Worm (Caenorhabditis elegans) whole organism, L2 larva: ENCODE data around the gene C39F7.1.

Experiments
- C34F6.9 ChIP-seq: fragments of 150-350 bp; optimal IDR thresholded peaks from 2 replicates; lab custom pipeline; 2014; ENCODE audit warnings: missing biosample characterization, missing genetic modification characterization
- F13H6.1 ChIP-seq: sonication (generic microtip); optimal IDR thresholded peaks from 2 replicates; lab custom pipeline; 2016; ENCODE audit warnings: missing genetic modification characterization, missing compliant biosample characterization
- Y55F3AM.14 ChIP-seq: fragments of 200-800 bp; sonication (Bioruptor generic); optimal IDR thresholded peaks from 2 replicates; lab custom pipeline; 2018; ENCODE audit warnings: mild to moderate bottlenecking, missing genetic modification characterization, missing compliant biosample characterization
- ZK546.5 ChIP-seq: sonication (generic microtip); optimal IDR thresholded peaks from 2 replicates; lab custom pipeline; 2017; ENCODE audit warnings: missing biosample characterization, missing genetic modification characterization
- ama-1 ChIP-seq: fragments of 150-350 bp; optimal IDR thresholded peaks from 2 replicates; lab custom pipeline; 2018; ENCODE audit warnings: inconsistent platforms
- blmp-1 ChIP-seq: sonication (generic microtip); optimal IDR thresholded peaks from 2 replicates; lab custom pipeline; 2017; ENCODE audit warnings: missing genetic modification characterization, mild to moderate bottlenecking, missing compliant biosample characterization, antibody characterized with exemption, moderate library complexity; ENCODE audit not compliant: insufficient read depth
- dmd-4 ChIP-seq: sonication (generic microtip); optimal IDR thresholded peaks from 2 replicates; lab custom pipeline; 2017; ENCODE audit warnings: missing biosample characterization, missing genetic modification characterization
- fos-1 ChIP-seq: fragments of 150-350 bp; optimal IDR thresholded peaks from 2 replicates; lab custom pipeline; 2014; ENCODE audit warnings: missing biosample characterization, missing genetic modification characterization
- gmeb-1 ChIP-seq: fragments of 150-350 bp; optimal IDR thresholded peaks from 2 replicates; lab custom pipeline; 2014; ENCODE audit warnings: missing biosample characterization, missing genetic modification characterization
- lin-13 ChIP-seq: fragments of 150-350 bp; optimal IDR thresholded peaks from 2 replicates; lab custom pipeline; 2014; ENCODE audit warnings: missing biosample characterization, missing genetic modification reagents, missing genetic modification characterization
- lin-39 ChIP-seq: fragments of 150-350 bp; optimal IDR thresholded peaks from 2 replicates; lab custom pipeline; 2014; ENCODE audit warnings: missing biosample characterization, missing genetic modification reagents, missing genetic modification characterization
- lsy-2 ChIP-seq, 2 experiments: fragments of 150-350 bp in 1 of 2; sonication (generic microtip) in 1 of 2; optimal IDR thresholded peaks; 2 replicates each; lab custom pipeline; 2014 to 2017; ENCODE audit warnings: missing biosample characterization in 2 of 2, missing genetic modification characterization in 2 of 2
- mab-5 ChIP-seq: fragments of 150-350 bp; optimal IDR thresholded peaks from 2 replicates; lab custom pipeline; 2014; ENCODE audit warnings: missing biosample characterization, missing genetic modification characterization
- nhr-11 ChIP-seq: fragments of 150-350 bp; optimal IDR thresholded peaks from 2 replicates; lab custom pipeline; 2014; ENCODE audit warnings: missing biosample characterization, missing genetic modification characterization
- nhr-12 ChIP-seq: fragments of 150-350 bp; optimal IDR thresholded peaks from 2 replicates; lab custom pipeline; 2014; ENCODE audit warnings: missing biosample characterization, missing genetic modification characterization
- nhr-129 ChIP-seq: fragments of 150-350 bp; optimal IDR thresholded peaks from 2 replicates; lab custom pipeline; 2014; ENCODE audit warnings: missing biosample characterization, missing genetic modification characterization
- nhr-21 ChIP-seq: fragments of 150-350 bp; optimal IDR thresholded peaks from 2 replicates; lab custom pipeline; 2014; ENCODE audit warnings: missing biosample characterization, missing genetic modification characterization
- nhr-237 ChIP-seq: fragments of 150-350 bp; optimal IDR thresholded peaks from 2 replicates; lab custom pipeline; 2014; ENCODE audit warnings: missing biosample characterization, missing genetic modification characterization
- nhr-6 ChIP-seq: fragments of 150-350 bp; optimal IDR thresholded peaks from 2 replicates; lab custom pipeline; 2014; ENCODE audit warnings: missing biosample characterization, missing genetic modification characterization
- nhr-77 ChIP-seq: fragments of 150-350 bp; optimal IDR thresholded peaks from 2 replicates; lab custom pipeline; 2014; ENCODE audit warnings: missing biosample characterization, missing genetic modification characterization
- peb-1 ChIP-seq: fragments of 150-350 bp; optimal IDR thresholded peaks from 2 replicates; lab custom pipeline; 2014; ENCODE audit warnings: missing biosample characterization, missing genetic modification characterization
- sem-4 ChIP-seq: fragments of 150-350 bp; optimal IDR thresholded peaks from 2 replicates; lab custom pipeline; 2014; ENCODE audit warnings: missing biosample characterization, missing genetic modification reagents, missing genetic modification characterization
- skn-1 ChIP-seq: sonication (generic microtip); optimal IDR thresholded peaks from 2 replicates; lab custom pipeline; 2017; ENCODE audit warnings: missing biosample characterization, missing genetic modification characterization
- sma-9 ChIP-seq, 2 experiments: fragments of 150-350 bp in 1 of 2; sonication (generic microtip) in 1 of 2; optimal IDR thresholded peaks; 2 replicates each; lab custom pipeline; 2014 to 2016; ENCODE audit warnings: missing genetic modification characterization in 2 of 2, mild to moderate bottlenecking in 1 of 2, missing biosample characterization in 1 of 2, missing compliant biosample characterization in 1 of 2, missing genetic modification reagents in 1 of 2, moderate library complexity in 1 of 2
- unc-39 ChIP-seq: fragments of 150-350 bp; optimal IDR thresholded peaks from 2 replicates; lab custom pipeline; 2014; ENCODE audit warnings: missing biosample characterization, missing genetic modification characterization
- unc-62 ChIP-seq: fragments of 150-350 bp; optimal IDR thresholded peaks from 2 replicates; lab custom pipeline; 2014; ENCODE audit warnings: missing biosample characterization, missing genetic modification reagents, missing genetic modification characterization
- zag-1 ChIP-seq: fragments of 150-350 bp; optimal IDR thresholded peaks from 2 replicates; lab custom pipeline; 2014; ENCODE audit warnings: missing biosample characterization, missing genetic modification characterization
- ztf-1 ChIP-seq: fragments of 200-800 bp; sonication (Bioruptor generic); conservative IDR thresholded peaks from 2 replicates; pipeline ENCODE4 v1.3.6; 2022; ENCODE audit warnings: missing genetic modification characterization, missing compliant biosample characterization
- ztf-11 ChIP-seq: sonication (generic microtip); optimal IDR thresholded peaks from 2 replicates; lab custom pipeline; 2017; ENCODE audit warnings: missing biosample characterization, missing genetic modification characterization
- ztf-4 ChIP-seq: fragments of 150-350 bp; optimal IDR thresholded peaks from 2 replicates; lab custom pipeline; 2014; ENCODE audit warnings: missing biosample characterization, missing genetic modification characterization

The C39F7.1 gene

DNA sequence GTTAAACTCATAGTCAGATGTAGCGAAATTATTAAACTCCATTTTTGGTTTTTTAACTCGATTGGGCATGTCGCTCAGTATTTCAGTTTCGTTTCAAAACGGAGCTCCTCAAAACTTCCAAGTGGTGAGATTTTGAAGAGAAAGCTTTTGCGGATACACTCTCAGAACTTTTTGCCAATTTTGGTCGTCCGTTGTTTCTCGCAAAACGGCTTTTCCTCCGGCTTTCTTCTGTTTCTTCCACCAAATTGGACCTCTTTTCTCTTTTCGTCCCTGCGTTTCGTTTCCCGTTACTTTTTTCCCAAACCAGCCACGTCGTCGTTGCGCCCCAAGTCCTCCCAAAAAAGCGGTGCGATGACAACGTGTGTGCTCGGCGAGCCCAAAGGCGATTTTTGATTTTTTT, at the start of gene C39F7.1:
Gene C39F7.1 (plus strand): TSS at position 301 of the 400 bp plus-strand sequence.
- TF ChIP-seq sem-4 (tag; lab: Kevin White, UChicago): no peak

- TF ChIP-seq lin-13: no peak
- no peak for TF ChIP-seq ztf-1 (GFP tag; lab: Robert Waterston, UW)
- TF ChIP-seq blmp-1 (tag; lab: Kevin White, UChicago): no peak
- TF ChIP-seq gmeb-1: no peak
- no peak for TF ChIP-seq ztf-11 (tag; lab: Kevin White, UChicago)
- no peak for TF ChIP-seq Y55F3AM.14 (GFP tag; lab: Kevin White, UChicago)
- TF ChIP-seq sma-9 (GFP tag; optimal IDR thresholded peaks at IDR 0.05; lab: Kevin White, UChicago): no peak
- no peak for TF ChIP-seq sma-9 (tag; optimal IDR thresholded peaks at IDR 0.05; lab: Kevin White, UChicago)
- no peak for TF ChIP-seq dmd-4
- no peak for TF ChIP-seq nhr-21
- TF ChIP-seq, all 48 proteins: peak for 0
Observed at ce11 chrV:1220509-1220908, 39.6 kb upstream of the C39F7.1 start, which contains the start of gene Y50D4A.10. TSS of gene Y50D4A.10 (minus strand) at chrV:1220565.

DNA sequence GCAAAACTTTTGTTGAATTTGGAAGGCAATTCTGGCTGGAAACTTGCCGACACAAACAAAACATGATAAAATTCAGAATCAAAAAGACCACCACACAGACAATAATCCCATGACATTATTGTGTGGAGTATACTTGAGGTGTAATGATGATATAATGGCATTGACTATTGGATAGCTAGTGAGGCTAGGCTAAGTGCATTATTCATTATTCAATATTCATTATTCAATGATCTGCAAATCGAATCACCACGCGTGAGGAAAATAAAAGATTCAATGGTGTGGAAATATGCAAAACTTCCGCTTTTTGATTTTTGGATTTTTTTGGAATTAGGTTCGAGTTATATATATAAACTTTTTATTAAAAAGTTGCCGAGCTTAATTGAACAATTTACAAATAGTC, 36.6 kb upstream of the C39F7.1 start:
- TF ChIP-seq C34F6.9: no peak
- no peak for TF ChIP-seq nhr-11
- TF ChIP-seq ztf-4 (tag; lab: Kevin White, UChicago): no peak

DNA sequence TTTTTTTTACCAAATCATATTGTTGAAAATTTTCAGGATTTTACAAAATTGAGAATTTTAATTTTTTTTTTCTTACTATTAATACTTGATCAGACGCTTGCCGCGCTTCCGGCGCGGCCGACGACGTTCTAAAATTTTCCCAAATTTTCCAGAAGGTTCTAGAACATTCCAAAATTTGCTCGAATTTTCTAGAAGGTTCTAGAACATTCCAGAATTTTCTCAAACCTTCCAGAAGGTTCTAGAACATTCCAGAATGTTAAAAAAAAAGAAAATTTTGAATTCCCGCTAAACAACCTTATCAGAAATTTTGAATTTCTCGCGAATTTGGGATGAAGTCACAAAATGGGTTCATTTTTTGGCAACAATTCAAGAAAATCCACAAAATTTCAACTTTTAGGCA, 33.9 kb upstream of the C39F7.1 start:
- TF ChIP-seq ZK546.5 (no peak), unc-62 (GFP tag; lab: Kevin White, UChicago) (no peak), nhr-237 (tag; lab: Kevin White, UChicago) (no peak), peb-1 (tag; lab: Kevin White, UChicago) (no peak), lin-39 (tag; lab: Kevin White, UChicago) (no peak), Y55F3AM.14 (GFP tag; lab: Kevin White, UChicago) (no peak), nhr-12 (no peak), mab-5 (tag; lab: Kevin White, UChicago) (no peak), ztf-11 (tag; lab: Kevin White, UChicago) (no peak), fos-1 (no peak), zag-1 (tag; lab: Kevin White, UChicago) (no peak), skn-1 (tag; lab: Kevin White, UChicago) (no peak), unc-39 (tag; lab: Kevin White, UChicago) (no peak)

DNA sequence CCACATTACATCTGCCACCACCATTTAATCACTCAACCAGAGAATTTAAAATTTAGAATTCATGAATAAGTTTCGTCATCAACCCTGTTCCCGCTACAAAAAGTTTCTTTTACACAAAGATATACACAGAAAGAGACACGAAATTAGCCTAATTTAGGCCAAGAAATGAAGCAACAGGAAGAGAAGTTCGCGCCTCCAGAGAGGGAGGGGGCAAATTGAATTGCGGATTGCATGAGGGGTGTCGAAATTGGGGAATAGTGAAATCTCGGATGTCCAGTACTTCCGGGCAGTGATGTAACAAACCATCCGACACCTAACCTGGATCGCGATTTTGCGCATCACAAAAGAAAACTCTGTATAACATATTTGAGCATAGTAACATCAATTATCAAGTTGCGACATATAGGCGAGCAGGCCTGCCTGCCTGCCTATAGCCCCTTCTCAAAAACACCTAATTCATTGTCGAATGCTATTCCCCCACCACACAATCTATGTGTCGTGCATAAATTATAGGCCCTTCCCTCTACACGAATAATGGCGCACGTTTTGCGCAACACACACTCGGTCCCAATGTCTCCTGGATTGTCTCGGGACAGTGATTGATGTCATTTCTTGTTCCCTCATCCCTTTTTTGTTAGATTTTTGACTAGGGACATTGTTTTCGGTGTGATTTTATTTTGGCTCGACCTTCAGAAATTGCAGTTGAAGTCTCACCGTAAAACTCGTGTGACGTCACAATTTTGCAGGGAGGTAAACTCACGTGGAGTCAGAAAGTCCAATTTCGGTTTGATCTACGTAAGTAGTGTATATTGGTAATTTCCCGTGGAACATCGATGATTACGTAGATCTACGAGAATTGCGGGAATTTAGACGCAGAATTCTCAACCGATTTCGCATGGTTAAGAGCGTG, 32.1 kb upstream of the C39F7.1 start:
- TF ChIP-seq mab-5 (tag; lab: Kevin White, UChicago) (peak; percentile 90), sma-9 (GFP tag; optimal IDR thresholded peaks at IDR 0.05; lab: Kevin White, UChicago) (no peak), sma-9 (tag; optimal IDR thresholded peaks at IDR 0.05; lab: Kevin White, UChicago) (no peak)

DNA sequence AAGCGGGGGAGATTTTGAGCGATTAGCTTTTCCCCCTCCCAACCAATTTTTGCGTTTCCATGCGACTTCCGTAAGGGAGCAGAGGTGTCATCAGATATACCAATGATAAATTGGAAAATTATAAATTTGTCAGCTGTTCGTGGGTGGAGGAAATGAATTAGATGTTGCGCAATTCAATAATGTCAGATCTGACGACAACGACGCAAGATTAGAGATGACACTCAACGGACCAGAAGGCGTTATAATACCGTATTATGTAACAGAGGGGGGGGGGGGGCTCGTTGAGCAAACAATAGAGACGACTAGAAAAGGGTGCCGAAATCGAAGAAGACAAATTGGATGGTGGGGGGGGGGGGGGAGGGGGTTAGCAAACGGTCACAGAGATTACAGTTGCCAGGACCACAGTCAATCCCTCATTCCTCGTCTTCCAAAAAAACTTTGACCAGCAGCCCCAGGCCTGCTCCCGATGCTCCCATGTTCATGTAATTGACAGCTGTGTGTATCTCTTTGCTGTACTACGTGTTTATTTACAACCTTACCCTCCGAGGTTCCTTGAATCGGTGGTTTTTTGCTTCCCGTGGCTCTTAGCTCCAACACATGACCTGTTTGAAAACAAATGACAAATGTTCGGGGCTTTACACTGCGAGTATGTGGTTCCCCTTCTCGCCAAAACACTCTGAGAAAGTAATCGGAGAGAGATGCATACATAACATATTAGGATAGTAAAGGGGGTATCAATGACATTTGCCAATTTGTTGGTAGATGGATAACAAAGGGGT, 31.1 kb upstream of the C39F7.1 start:
- TF ChIP-seq nhr-129 (tag; lab: Kevin White, UChicago) (peak; percentile 66), ztf-4 (tag; lab: Kevin White, UChicago) (no peak), nhr-77 (tag; lab: Kevin White, UChicago) (no peak), lin-39 (tag; lab: Kevin White, UChicago) (peak; percentile 23), lsy-2 (tag; optimal IDR thresholded peaks at IDR 0.05; lab: Kevin White, UChicago) (peak in 1 of 2 experiments; percentile 17), mab-5 (tag; lab: Kevin White, UChicago) (peak; percentile 32), nhr-6 (tag; lab: Kevin White, UChicago) (no peak), F13H6.1 (tag; lab: Kevin White, UChicago) (no peak), gmeb-1 (no peak), Y55F3AM.14 (GFP tag; lab: Kevin White, UChicago) (no peak), ama-1 (lab: Kevin White, UChicago) (no peak)
